Worm (Caenorhabditis elegans) whole organism, L4 larva: ENCODE measurements around the gene C08F11.3.

Source experiments
- D1046.2 ChIP-seq: fragments of 200-800 bp; sonication (Bioruptor generic); IDR thresholded peaks from 2 replicates; pipeline ENCODE4 v1.3.6; 2022; ENCODE audit warnings: missing genetic modification characterization, missing compliant biosample characterization
- aly-2 ChIP-seq: sonication (generic microtip); optimal IDR thresholded peaks from 2 replicates; lab custom pipeline; 2018; ENCODE audit warnings: missing biosample characterization, missing genetic modification characterization
- dmd-9 ChIP-seq: fragments of 200-800 bp; sonication (Bioruptor generic); IDR thresholded peaks from 2 replicates; pipeline ENCODE4 v1.3.6; 2022; ENCODE audit warnings: missing genetic modification reagents, missing genetic modification characterization, missing compliant biosample characterization
- lin-13 ChIP-seq: fragments of 150-350 bp; optimal IDR thresholded peaks from 2 replicates; lab custom pipeline; 2014; ENCODE audit warnings: missing biosample characterization, missing genetic modification reagents, missing genetic modification characterization
- lin-39 ChIP-seq: fragments of 150-350 bp; optimal IDR thresholded peaks from 2 replicates; lab custom pipeline; 2014; ENCODE audit warnings: missing biosample characterization, missing genetic modification reagents, missing genetic modification characterization
- lsy-2 ChIP-seq, 2 experiments: fragments of 150-350 bp in 1 of 2; sonication (generic microtip) in 1 of 2; optimal IDR thresholded peaks; 2 replicates each; lab custom pipeline; 2014 to 2017; ENCODE audit warnings: missing biosample characterization in 2 of 2, missing genetic modification characterization in 2 of 2
- mdl-1 ChIP-seq, 2 experiments: fragments of 150-350 bp in 1 of 2; sonication (generic microtip) in 1 of 2; optimal IDR thresholded peaks; 2 replicates each; lab custom pipeline; 2014 to 2017; ENCODE audit warnings: missing biosample characterization in 2 of 2, missing genetic modification characterization in 2 of 2
- nhr-237 ChIP-seq: sonication (generic microtip); optimal IDR thresholded peaks from 2 replicates; lab custom pipeline; 2017; ENCODE audit warnings: missing biosample characterization, missing genetic modification characterization
- pha-4 ChIP-seq, 2 experiments: fragments of 150-350 bp in 1 of 2; fragments of 200-800 bp in 1 of 2; sonication (Bioruptor generic) in 1 of 2; IDR thresholded peaks in 1 of 2; optimal IDR thresholded peaks in 1 of 2; 2 replicates each; pipeline versions ENCODE4 v1.3.6 to Lab custom; 2014 to 2022; ENCODE audit warnings: missing genetic modification characterization in 2 of 2, missing genetic modification reagents in 2 of 2, missing biosample characterization in 1 of 2, missing compliant biosample characterization in 1 of 2
- vab-7 ChIP-seq: fragments of 200-800 bp; sonication (Bioruptor generic); IDR thresholded peaks from 2 replicates; pipeline ENCODE4 v1.3.6; 2022; ENCODE audit warnings: missing genetic modification reagents, missing genetic modification characterization, missing compliant biosample characterization

DNA sequence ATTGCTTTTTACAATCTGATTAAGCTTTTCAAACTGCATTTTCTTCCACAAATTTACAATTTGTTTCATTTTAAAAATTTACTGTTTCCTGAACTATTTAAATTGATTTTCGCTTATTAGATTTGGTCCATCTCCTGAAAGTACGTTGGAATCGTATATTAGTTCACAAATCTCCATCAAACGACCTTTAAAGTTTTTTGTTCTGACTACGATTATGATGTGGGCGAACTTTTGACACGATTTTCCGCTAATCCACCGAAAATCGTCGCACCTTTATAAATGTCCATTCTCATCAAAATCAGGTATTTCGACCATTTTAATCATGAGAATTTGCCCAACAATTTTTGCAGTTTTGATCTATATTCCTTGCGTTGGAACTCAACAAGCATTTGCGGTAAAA is 4.2 kb downstream of the C08F11.3 start, which contains the start of gene C08F11.1:
- TF ChIP-seq D1046.2 (no peak), nhr-237 (tag; lab: Kevin White, UChicago) (no peak), pha-4 (GFP tag; IDR thresholded peaks at IDR 0.05; lab: Robert Waterston, UW) (no peak), pha-4 (tag; optimal IDR thresholded peaks at IDR 0.05; lab: Kevin White, UChicago) (no peak), lsy-2 (tag; optimal IDR thresholded peaks at IDR 0.05; lab: Kevin White, UChicago) (no peak), mdl-1 (tag; optimal IDR thresholded peaks at IDR 0.05; lab: Kevin White, UChicago) (no peak), aly-2 (tag; lab: Kevin White, UChicago) (no peak), dmd-9 (no peak), vab-7 (no peak), lin-13 (no peak), lin-39 (tag; lab: Kevin White, UChicago) (no peak)
